Worm (Caenorhabditis elegans) whole organism, L2 larva: ENCODE measurements around the gene Y102A11A.2.

Experiments
- elt-3 ChIP-seq: sonication (generic microtip); optimal IDR thresholded peaks from 2 replicates; lab custom pipeline; 2017; ENCODE audit warnings: missing biosample characterization, missing genetic modification characterization
- nhr-11 ChIP-seq: fragments of 150-350 bp; optimal IDR thresholded peaks from 2 replicates; lab custom pipeline; 2014; ENCODE audit warnings: missing biosample characterization, missing genetic modification characterization
- nhr-12 ChIP-seq: fragments of 150-350 bp; optimal IDR thresholded peaks from 2 replicates; lab custom pipeline; 2014; ENCODE audit warnings: missing biosample characterization, missing genetic modification characterization
- unc-39 ChIP-seq: fragments of 150-350 bp; optimal IDR thresholded peaks from 2 replicates; lab custom pipeline; 2014; ENCODE audit warnings: missing biosample characterization, missing genetic modification characterization
- zag-1 ChIP-seq: fragments of 150-350 bp; optimal IDR thresholded peaks from 2 replicates; lab custom pipeline; 2014; ENCODE audit warnings: missing biosample characterization, missing genetic modification characterization

DNA sequence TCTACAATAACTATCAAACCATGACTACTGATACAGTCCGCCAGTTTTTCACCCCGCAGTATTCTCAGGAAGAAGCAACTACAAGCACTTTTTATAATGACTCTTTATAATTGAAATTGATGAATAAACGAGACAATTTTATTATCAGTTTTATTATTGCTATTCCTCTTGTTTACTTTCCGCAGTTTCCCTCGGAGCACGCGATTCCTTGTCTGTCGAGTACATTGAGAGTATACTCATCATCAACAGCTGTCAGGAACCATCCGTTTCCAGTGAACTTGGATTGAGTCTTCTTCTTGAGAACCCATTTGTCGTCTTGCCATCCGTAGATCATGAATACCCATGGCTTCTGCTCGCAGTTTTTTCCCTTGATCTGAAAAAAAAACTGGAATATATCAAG lies 4.4 kb downstream of the Y102A11A.2 start:
- no peak for TF ChIP-seq elt-3
- no peak for TF ChIP-seq nhr-12
- no peak for TF ChIP-seq nhr-11 (tag; lab: Kevin White, UChicago)
- no peak for TF ChIP-seq unc-39 (tag; lab: Kevin White, UChicago)
- TF ChIP-seq zag-1 (tag; lab: Kevin White, UChicago): no peak
